Worm (Caenorhabditis elegans): ENCODE measurements around the gene M01H9.3.

DNA sequence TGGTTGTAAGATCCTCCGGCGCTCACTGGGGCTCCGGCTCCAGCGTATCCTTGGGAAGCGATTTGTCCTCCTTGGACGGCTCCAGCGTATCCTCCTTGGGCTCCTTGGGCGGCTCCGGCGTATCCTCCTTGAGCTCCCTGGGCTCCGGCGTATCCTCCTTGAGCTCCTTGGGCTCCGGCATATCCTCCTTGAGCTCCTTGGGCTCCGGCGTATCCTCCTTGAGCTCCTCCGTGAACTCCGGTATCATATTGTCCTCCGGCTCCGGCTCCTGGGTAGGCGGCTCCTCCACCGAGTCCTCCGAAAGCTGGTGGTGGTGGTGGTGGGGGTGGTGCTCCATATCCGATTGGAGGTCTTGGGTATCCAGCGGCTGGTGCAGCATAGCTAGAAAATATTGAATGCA lies 39.6 kb upstream of the M01H9.3 start:
- TF ChIP-seq him-1 (tag; optimal IDR thresholded peaks at IDR 0.05): no peak
- TF ChIP-seq dao-5 (tag; optimal IDR thresholded peaks at IDR 0.05): no peak

Measured in whole organism, L4/young adult.